Worm (Caenorhabditis elegans): Measurements from ENCODE around the gene sdz-23.
A peak's percentile ranks its signal among the peaks of the same experiment; 100 is the strongest.

Gene sdz-23

DNA sequence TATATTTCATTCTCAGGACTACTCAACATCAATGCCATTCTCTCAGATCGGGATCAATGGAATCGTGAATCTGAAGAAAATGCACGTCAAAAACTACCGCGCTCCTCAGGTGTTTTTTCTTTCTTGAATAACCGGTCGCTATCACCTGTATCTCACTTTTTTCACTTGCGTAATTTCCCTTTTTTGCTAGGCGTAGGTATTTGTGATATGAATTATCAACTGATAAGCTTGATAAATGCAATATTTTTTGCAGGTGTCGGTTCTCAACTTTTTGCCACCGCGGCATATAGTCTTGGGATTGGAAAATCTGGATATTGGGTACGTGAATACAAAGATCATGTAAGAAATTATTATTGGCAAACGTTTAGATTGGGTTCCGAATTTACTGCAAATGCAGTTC is 44.2 kb upstream of the sdz-23 start:
- TF ChIP-seq ceh-82 (tag; optimal IDR thresholded peaks at IDR 0.05), result no peak
- peak; percentile 79 for TF ChIP-seq blmp-1 (tag; optimal IDR thresholded peaks at IDR 0.05)

DNA sequence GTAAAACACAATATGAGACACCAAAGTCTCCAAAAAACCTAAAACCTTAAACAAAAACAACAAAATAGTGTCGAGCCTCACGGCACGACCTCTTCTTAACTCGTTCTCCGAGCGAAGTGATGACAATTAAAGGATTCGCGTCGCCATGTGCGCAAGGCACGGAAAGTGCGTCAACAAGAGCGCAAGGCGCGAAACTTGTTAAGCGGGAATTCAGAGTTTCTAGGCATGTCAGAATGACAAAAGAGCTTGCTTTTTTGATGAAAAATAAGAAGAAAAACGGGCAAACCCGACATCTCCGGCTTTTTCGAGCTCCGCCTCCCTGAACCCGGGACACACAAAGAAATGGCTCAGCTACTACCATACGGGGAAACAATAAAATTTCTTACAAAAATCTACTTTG is 41.6 kb upstream of the sdz-23 start:
- 0 out of 2 replicates have a peak, but pooled peaks have one; percentile 14 for TF ChIP-seq grh-1 (GFP tag; IDR thresholded peaks at IDR 0.05)

DNA sequence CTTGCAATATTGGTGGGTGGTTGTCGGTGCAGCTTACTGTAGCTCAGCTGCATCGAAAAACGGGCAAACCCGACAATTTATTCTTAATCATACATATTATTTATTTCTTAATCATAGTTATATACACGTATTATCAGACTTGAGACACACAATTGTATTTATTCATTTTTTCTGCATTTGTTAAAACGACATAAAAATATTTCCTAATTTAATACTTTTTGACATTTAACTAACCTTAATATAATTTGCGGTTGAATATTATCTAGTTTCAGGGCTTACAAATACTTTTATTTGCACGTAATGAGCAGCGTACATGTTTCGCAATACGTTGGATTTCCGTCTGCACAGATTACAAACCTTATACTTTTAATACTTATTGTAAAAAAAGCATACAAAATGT is 41.0 kb upstream of the sdz-23 start, which contains the start of gene str-138:
Gene str-138, plus strand, starts transcription at position 301 of the 400 bp plus-strand sequence.
- TF ChIP-seq lin-39 (tag; optimal IDR thresholded peaks at IDR 0.05) (no peak), xbp-1 (tag; optimal IDR thresholded peaks at IDR 0.05) (no peak), ces-1 (GFP tag; optimal IDR thresholded peaks at IDR 0.05) (no peak), ceh-8 (GFP tag; optimal IDR thresholded peaks at IDR 0.05) (no peak), egl-13 (tag; optimal IDR thresholded peaks at IDR 0.05) (no peak), nhr-20 (tag; optimal IDR thresholded peaks at IDR 0.05) (no peak), nhr-11 (tag; optimal IDR thresholded peaks at IDR 0.05) (no peak), ztf-11 (tag; optimal IDR thresholded peaks at IDR 0.05) (no peak), ztf-4 (tag; optimal IDR thresholded peaks at IDR 0.05) (no peak)

DNA sequence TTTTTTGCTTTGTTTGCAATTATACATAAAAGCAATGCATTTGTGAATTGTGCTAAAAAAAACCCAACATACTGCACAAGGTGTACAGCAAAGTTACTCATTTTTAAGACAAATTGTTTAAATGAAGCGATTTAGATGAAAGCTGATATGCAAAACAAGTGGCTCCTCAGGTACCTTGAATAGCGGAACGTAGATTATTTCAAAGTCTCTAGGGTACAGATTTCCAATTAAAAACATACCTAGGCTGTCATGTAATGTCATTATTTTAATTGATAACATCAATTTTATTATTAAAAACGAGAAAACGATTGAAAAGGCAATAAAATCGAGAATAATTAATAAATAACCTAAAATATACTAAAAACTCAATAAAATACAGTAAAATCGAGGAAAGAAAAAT is 37.3 kb upstream of the sdz-23 start, which contains the start of gene str-139:
Gene str-139, minus strand, starts transcription at position 101 of the 400 bp plus-strand sequence.
- TF ChIP-seq zip-4 (GFP tag; optimal IDR thresholded peaks at IDR 0.05) (no peak), lir-3 (tag; optimal IDR thresholded peaks at IDR 0.05; ENCODE audit: poor library complexity) (no peak), alr-1 (tag; optimal IDR thresholded peaks at IDR 0.05; ENCODE audit: borderline replicate concordance) (no peak), hpl-2 (GFP tag; optimal IDR thresholded peaks at IDR 0.05) (no peak), C04F5.9 (tag; optimal IDR thresholded peaks at IDR 0.05) (no peak)

DNA sequence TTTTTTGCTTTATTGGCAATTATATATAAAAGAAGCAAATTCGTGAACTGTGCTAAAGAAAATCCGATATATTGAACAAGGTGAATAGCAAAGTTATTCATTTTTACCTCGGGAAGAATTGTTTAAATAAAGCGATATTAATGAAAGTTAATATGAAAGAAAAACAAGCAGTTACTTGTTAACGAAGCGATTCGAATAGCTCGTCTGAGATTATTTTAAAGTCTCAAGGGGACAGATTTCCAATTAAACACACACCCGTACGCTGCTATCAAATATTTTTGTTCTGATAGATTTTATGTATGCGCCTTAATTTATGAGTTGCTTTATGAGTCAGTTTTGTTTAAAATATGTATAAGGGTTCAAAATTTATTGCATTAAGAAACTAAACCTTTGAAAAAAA is 31.6 kb upstream of the sdz-23 start, which contains the start of gene str-140:
Gene str-140, minus strand, starts transcription at position 101 of the 400 bp plus-strand sequence.
- TF ChIP-seq zag-1 (tag; optimal IDR thresholded peaks at IDR 0.05), result no peak
- TF ChIP-seq grh-1 (GFP tag; IDR thresholded peaks at IDR 0.05), result no peak
- no peak for TF ChIP-seq lin-14 (GFP tag; optimal IDR thresholded peaks at IDR 0.05)
- TF ChIP-seq nhr-12 (tag; optimal IDR thresholded peaks at IDR 0.05), result no peak

DNA sequence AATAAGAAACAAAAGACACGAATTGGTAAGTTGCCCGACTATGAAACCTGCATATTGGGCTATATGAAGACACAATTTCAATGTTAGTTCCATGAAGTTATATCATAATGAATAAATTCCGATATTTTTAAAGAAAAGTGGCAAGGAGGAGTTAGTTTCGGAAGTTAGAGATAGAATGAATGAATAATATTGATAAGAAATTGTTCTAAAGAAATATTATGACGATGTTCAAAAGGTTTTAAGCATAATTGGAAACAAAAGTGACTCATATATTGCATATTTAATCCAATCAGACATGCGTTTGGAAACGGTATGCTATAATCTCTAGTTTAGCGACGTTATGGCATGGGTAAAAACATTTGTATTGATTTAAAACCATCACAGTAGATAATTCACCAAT is 29.8 kb upstream of the sdz-23 start, which contains the start of gene str-143:
Gene str-143, minus strand, starts transcription at position 101 of the 400 bp plus-strand sequence.
- no peak for TF ChIP-seq lin-35 (GFP tag; optimal IDR thresholded peaks at IDR 0.05)
- TF ChIP-seq hlh-17 (GFP tag; optimal IDR thresholded peaks at IDR 0.05; ENCODE audit: borderline replicate concordance), result no peak
- TF ChIP-seq unc-98 (GFP tag; IDR thresholded peaks at IDR 0.05), result no peak
- no peak for TF ChIP-seq egl-27 (tag; optimal IDR thresholded peaks at IDR 0.05)
- no peak for TF ChIP-seq zag-1 (tag; optimal IDR thresholded peaks at IDR 0.05)

DNA sequence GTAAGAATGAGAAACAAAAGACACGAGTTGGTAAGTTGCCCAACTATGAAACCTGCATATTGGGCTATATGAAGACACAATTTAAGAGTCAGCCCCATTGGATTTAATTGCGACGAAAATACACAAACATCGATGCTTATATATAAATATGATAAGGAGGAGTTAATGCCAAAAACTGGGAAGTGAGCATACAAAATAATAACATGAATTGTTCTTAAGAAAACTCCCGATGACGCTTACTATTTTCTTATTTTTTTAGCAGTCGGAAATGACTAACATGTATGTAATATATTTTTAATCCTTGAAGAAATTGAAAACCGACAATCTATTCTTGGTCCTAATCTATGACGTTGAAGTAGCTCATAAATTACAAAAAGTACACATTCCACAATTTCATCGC is 27.4 kb upstream of the sdz-23 start, which contains the start of gene str-144:
Gene str-144, minus strand, starts transcription at position 101 of the 400 bp plus-strand sequence.
- TF ChIP-seq dsc-1 (tag; optimal IDR thresholded peaks at IDR 0.05) (peak; percentile 15), ceh-63 (GFP tag; optimal IDR thresholded peaks at IDR 0.05) (no peak)

DNA sequence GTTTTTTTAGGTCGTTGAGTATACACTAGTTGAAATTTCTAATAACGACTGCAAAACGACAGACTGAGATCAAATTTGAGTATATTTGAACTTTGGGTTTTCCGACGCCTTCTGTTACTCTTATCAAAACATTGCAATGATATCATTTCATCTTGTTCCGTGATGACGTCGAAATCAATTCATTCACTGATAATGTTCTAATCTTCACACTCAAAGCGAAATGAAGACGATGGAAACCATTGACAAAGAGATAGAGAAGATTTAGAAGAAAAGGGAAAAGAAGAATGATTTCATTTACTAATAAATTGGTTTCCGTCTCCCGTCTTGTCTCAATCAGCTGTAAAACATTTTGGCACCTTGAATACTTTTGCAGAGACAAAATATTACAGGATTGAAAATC is 26.2 kb upstream of the sdz-23 start:
- peak; percentile 29 for TF ChIP-seq nhr-20 (tag; optimal IDR thresholded peaks at IDR 0.05)
- peak in 5 of 6 experiments; percentile 78 to 89 (median 86) for TF ChIP-seq elt-3 (tag; optimal IDR thresholded peaks at IDR 0.05)
- TF ChIP-seq nhr-12 (tag; optimal IDR thresholded peaks at IDR 0.05), result no peak
- peak; percentile 89 for TF ChIP-seq blmp-1 (tag; optimal IDR thresholded peaks at IDR 0.05)
- TF ChIP-seq fos-1 (tag; optimal IDR thresholded peaks at IDR 0.05), result no peak
- TF ChIP-seq dsc-1 (tag; optimal IDR thresholded peaks at IDR 0.05), result peak; percentile 56
- peak; percentile 85 for TF ChIP-seq nhr-85 (tag)
- no peak for TF ChIP-seq ama-1 (optimal IDR thresholded peaks at IDR 0.05)

Measured in whole organism, L1 larva.